Fruit fly (Drosophila melanogaster) Kc167 (cell line): ENCODE results near the gene CG1146.

ENCODE experiments used
- Myc ChIP-seq: fragments of >200 bp; optimal IDR thresholded peaks from 2 replicates; lab custom pipeline; 2017; ENCODE audit warnings: missing external identifiers
- Sin3A ChIP-seq: fragments of >200 bp; optimal IDR thresholded peaks from 2 replicates; lab custom pipeline; 2018; ENCODE audit warnings: missing external identifiers
- insv ChIP-seq: fragments of >200 bp; optimal IDR thresholded peaks from 3 replicates; lab custom pipeline; 2018; ENCODE audit warnings: missing external identifiers
- psq ChIP-seq: fragments of >200 bp; optimal IDR thresholded peaks from 2 replicates; lab custom pipeline; 2017; ENCODE audit warnings: missing external identifiers
- ttk ChIP-seq: sonication (Bioruptor generic); optimal IDR thresholded peaks from 2 replicates; lab custom pipeline; 2017; ENCODE audit warnings: missing external identifiers

DNA sequence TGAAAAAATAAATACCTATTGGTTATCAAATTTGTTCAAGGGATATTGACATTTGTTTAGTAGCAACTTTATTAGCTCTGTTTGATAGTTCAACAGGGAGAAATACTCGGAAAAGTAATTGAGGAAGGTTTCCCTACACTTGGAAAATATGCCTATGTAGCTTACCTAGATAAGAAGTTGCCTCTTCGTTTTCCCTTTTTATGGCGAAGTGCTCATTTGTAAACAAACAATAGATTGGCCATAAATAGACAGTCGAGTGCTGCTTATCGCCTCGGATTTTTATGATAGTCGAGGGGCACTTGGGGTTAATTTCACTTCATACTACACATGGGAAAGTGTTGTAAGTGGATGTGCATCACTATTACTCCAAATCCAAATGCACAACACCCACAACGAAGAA, 20.1 kb upstream of the CG1146 start:
- no peak for TF ChIP-seq Myc (lab: Kevin White, UChicago)
- TF ChIP-seq ttk (lab: Kevin White, UChicago): no peak
- no peak for TF ChIP-seq psq (lab: Kevin White, UChicago)
- TF ChIP-seq insv: no peak
- no peak for TF ChIP-seq Sin3A (lab: Kevin White, UChicago)
